Worm (Caenorhabditis elegans): Measurements from ENCODE around the gene F18A1.1.

F18A1.1 gene

DNA sequence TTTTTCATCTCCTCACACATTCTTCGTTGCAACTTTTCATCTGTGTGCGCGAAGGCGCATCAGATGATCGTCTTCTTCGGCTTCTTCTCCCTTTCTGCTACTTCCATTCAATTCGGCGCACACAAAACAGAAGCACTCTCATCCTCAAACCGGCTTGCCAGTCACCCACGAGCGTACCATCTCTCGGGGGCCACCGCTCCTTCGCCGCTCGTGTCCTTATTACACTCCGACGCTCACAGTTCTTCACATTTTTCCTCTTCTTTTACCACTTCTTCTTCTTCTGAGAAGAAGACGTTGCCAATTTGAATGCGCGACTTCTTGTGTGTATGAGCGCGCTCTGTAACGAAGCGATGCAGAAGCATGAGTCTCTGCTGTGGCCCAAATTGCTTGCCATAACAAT is 6.2 kb upstream of the F18A1.1 start:
- TF ChIP-seq snpc-4 (tag; optimal IDR thresholded peaks at IDR 0.05) (no peak), nhr-2 (tag; optimal IDR thresholded peaks at IDR 0.05) (no peak), ham-2 (GFP tag; optimal IDR thresholded peaks at IDR 0.05) (peak; percentile 69), mab-5 (tag; optimal IDR thresholded peaks at IDR 0.05) (no peak), blmp-1 (tag; optimal IDR thresholded peaks at IDR 0.05) (no peak), nhr-237 (tag; optimal IDR thresholded peaks at IDR 0.05) (no peak)

- TF ChIP-seq ceh-39 (tag; optimal IDR thresholded peaks at IDR 0.05) (no peak), mep-1 (tag; optimal IDR thresholded peaks at IDR 0.05) (no peak), ceh-43 (GFP tag; optimal IDR thresholded peaks at IDR 0.05) (no peak), zip-8 (tag; optimal IDR thresholded peaks at IDR 0.05) (no peak), blmp-1 (tag; optimal IDR thresholded peaks at IDR 0.05) (no peak), bed-3 (GFP tag; optimal IDR thresholded peaks at IDR 0.05) (peak; percentile 1), snpc-4 (tag; optimal IDR thresholded peaks at IDR 0.05) (no peak)
These were observed 5.1 kb upstream of the F18A1.1 start for ce11 chrII:7679499-7680012.

ce11 chrII:7681898-7682297 is 2.8 kb upstream of the F18A1.1 start, which contains the start of gene lin-26:
Gene lin-26, plus strand, starts transcription at chrII:7682198.
- no peak for TF ChIP-seq cnd-1 (tag; optimal IDR thresholded peaks at IDR 0.05)
- TF ChIP-seq bed-3 (GFP tag; optimal IDR thresholded peaks at IDR 0.05), result no peak
- no peak for TF ChIP-seq hlh-1 (tag; optimal IDR thresholded peaks at IDR 0.05)
- TF ChIP-seq elt-1 (tag; optimal IDR thresholded peaks at IDR 0.05; ENCODE audit: borderline replicate concordance, insufficient read depth), result no peak
- no peak for TF ChIP-seq lsy-2 (tag; optimal IDR thresholded peaks at IDR 0.05)
- no peak for TF ChIP-seq mls-2 (tag; optimal IDR thresholded peaks at IDR 0.05)
- TF ChIP-seq lin-32 (GFP tag; optimal IDR thresholded peaks at IDR 0.05), result no peak
- TF ChIP-seq M03D4.4 (tag; optimal IDR thresholded peaks at IDR 0.05), result no peak
- TF ChIP-seq lin-13 (tag; optimal IDR thresholded peaks at IDR 0.05), result no peak
- no peak for TF ChIP-seq unc-39 (tag; optimal IDR thresholded peaks at IDR 0.05)
- TF ChIP-seq sem-2 (GFP tag; optimal IDR thresholded peaks at IDR 0.05), result no peak
- no peak for TF ChIP-seq ham-2 (GFP tag; optimal IDR thresholded peaks at IDR 0.05)
- TF ChIP-seq blmp-1 (tag; optimal IDR thresholded peaks at IDR 0.05), result no peak
- TF ChIP-seq ceh-43 (GFP tag; optimal IDR thresholded peaks at IDR 0.05), result no peak

DNA sequence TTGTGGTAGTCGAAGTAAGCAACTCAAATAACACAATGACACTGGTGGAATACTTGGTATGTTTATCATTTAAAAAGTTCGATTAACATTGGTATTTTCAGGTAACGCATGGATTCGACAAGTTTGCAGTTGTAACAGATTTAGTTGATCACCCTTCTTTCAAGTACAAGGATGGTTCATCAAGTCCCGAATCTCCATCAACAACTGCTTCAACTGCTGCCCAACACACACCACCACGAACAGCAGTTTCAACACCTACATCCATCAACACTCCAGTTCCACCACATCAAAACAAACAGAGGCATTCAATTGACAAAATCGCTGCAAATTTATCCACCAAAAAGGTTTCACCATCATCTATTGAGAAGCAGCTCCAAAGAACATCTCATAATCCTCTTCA is 2.2 kb upstream of the F18A1.1 start:
- TF ChIP-seq hlh-1 (tag; optimal IDR thresholded peaks at IDR 0.05) (no peak), unc-62 (GFP tag; optimal IDR thresholded peaks at IDR 0.05) (no peak), sem-2 (GFP tag; optimal IDR thresholded peaks at IDR 0.05) (no peak), blmp-1 (tag; optimal IDR thresholded peaks at IDR 0.05) (no peak), nhr-12 (tag; optimal IDR thresholded peaks at IDR 0.05) (no peak), ceh-39 (tag; optimal IDR thresholded peaks at IDR 0.05) (no peak), elt-3 (tag; optimal IDR thresholded peaks at IDR 0.05) (no peak), M03D4.4 (tag; optimal IDR thresholded peaks at IDR 0.05) (no peak), ceh-43 (GFP tag; optimal IDR thresholded peaks at IDR 0.05) (no peak), cnd-1 (tag; optimal IDR thresholded peaks at IDR 0.05) (no peak)

DNA sequence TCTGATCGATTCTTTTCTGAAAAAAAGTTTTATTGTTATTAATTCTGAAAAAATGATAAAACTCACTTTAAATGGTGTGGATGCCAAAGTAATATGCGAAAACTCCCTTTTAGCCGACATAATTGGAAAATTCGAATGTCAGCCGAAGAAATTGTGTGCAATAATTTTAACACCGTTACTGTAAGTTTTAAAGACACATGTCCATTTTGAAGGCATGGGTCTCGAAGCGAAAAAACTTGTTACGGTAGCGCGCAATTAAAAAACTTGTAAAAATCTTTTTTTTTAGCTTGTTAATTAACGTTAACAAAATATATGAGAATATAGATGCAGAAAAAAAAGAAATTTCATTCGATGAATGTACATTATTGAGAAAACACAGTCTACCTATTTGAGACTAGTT is 5.7 kb downstream of the F18A1.1 start, which contains the start of gene pid-1:
Gene pid-1 (minus strand): TSS at position 173 of the 400 bp plus-strand sequence.
- TF ChIP-seq snpc-4 (tag; optimal IDR thresholded peaks at IDR 0.05) (no peak), unc-62 (GFP tag; optimal IDR thresholded peaks at IDR 0.05) (no peak), sem-2 (GFP tag; optimal IDR thresholded peaks at IDR 0.05) (no peak), unc-39 (tag; optimal IDR thresholded peaks at IDR 0.05) (no peak), ceh-83 (GFP tag; optimal IDR thresholded peaks at IDR 0.05) (no peak), tbx-8 (GFP tag; optimal IDR thresholded peaks at IDR 0.05) (no peak), flh-1 (GFP tag; optimal IDR thresholded peaks at IDR 0.05) (no peak), bed-3 (GFP tag; optimal IDR thresholded peaks at IDR 0.05) (no peak), nhr-2 (tag; optimal IDR thresholded peaks at IDR 0.05) (no peak), cnd-1 (tag; optimal IDR thresholded peaks at IDR 0.05) (no peak)

- TF ChIP-seq blmp-1 (tag; optimal IDR thresholded peaks at IDR 0.05) (no peak), elt-1 (tag; optimal IDR thresholded peaks at IDR 0.05; ENCODE audit: borderline replicate concordance, insufficient read depth) (no peak), elt-3 (tag; optimal IDR thresholded peaks at IDR 0.05) (no peak), tbx-8 (GFP tag; optimal IDR thresholded peaks at IDR 0.05) (no peak), lsy-2 (tag; optimal IDR thresholded peaks at IDR 0.05) (no peak), ztf-11 (tag; optimal IDR thresholded peaks at IDR 0.05) (no peak), ceh-83 (GFP tag; optimal IDR thresholded peaks at IDR 0.05) (no peak), pha-4 (tag; optimal IDR thresholded peaks at IDR 0.05) (no peak), snpc-4 (tag; optimal IDR thresholded peaks at IDR 0.05) (no peak), hlh-1 (tag; optimal IDR thresholded peaks at IDR 0.05) (no peak), M03D4.4 (tag; optimal IDR thresholded peaks at IDR 0.05) (no peak), nhr-12 (tag; optimal IDR thresholded peaks at IDR 0.05) (no peak), ces-1 (GFP tag; optimal IDR thresholded peaks at IDR 0.05) (no peak), flh-1 (GFP tag; optimal IDR thresholded peaks at IDR 0.05) (no peak), ham-2 (GFP tag; optimal IDR thresholded peaks at IDR 0.05) (no peak), mab-5 (tag; optimal IDR thresholded peaks at IDR 0.05) (no peak), drap-1 (GFP tag; optimal IDR thresholded peaks at IDR 0.05) (no peak), nhr-237 (tag; optimal IDR thresholded peaks at IDR 0.05) (no peak), mep-1 (tag; optimal IDR thresholded peaks at IDR 0.05) (no peak)
These were observed 9.2 kb downstream of the F18A1.1 start, which contains the start of gene nhx-2 for ce11 chrII:7693929-7694328. Gene nhx-2, minus strand, starts transcription at chrII:7693957.
